Fruit fly (Drosophila melanogaster) whole organism, embryonic: ENCODE data around the gene Erk7.

Experiments
- Aef1 ChIP-seq: fragments of 200-800 bp; sonication (Bioruptor generic); IDR thresholded peaks from 3 replicates; pipeline ENCODE4 v1.3.6; 2022; ENCODE audit warnings: missing biosample characterization, missing genetic modification characterization
- CG10267 ChIP-seq: fragments of 200-800 bp; sonication (Bioruptor generic); optimal IDR thresholded peaks from 2 replicates; lab custom pipeline; 2018; ENCODE audit warnings: missing biosample characterization, mild to moderate bottlenecking, missing genetic modification characterization, moderate library complexity
- CG10274 ChIP-seq: fragments of 200-800 bp; sonication (Bioruptor generic); optimal IDR thresholded peaks from 3 replicates; lab custom pipeline; 2017; ENCODE audit warnings: missing biosample characterization, mild to moderate bottlenecking, missing genetic modification characterization
- CG10565 ChIP-seq: fragments of 200-800 bp; sonication (Bioruptor generic); optimal IDR thresholded peaks from 3 replicates; lab custom pipeline; 2016; ENCODE audit warnings: missing biosample characterization, mild to moderate bottlenecking, missing genetic modification characterization
- CG10959 ChIP-seq: fragments of 200-800 bp; sonication (Bioruptor generic); IDR thresholded peaks from 2 replicates; pipeline ENCODE4 v1.3.6; 2022; ENCODE audit warnings: missing biosample characterization, missing genetic modification characterization
- CG14710 ChIP-seq: fragments of 200-800 bp; sonication (Bioruptor generic); optimal IDR thresholded peaks from 3 replicates; lab custom pipeline; 2019; ENCODE audit warnings: missing biosample characterization, mild to moderate bottlenecking, missing genetic modification characterization, moderate library complexity
- CG1529 ChIP-seq: fragments of 200-800 bp; sonication (Bioruptor generic); optimal IDR thresholded peaks from 3 replicates; lab custom pipeline; 2018; ENCODE audit warnings: missing biosample characterization, missing genetic modification characterization
- CG1603 ChIP-seq: fragments of 200-800 bp; sonication (Bioruptor generic); optimal IDR thresholded peaks from 2 replicates; lab custom pipeline; 2019; ENCODE audit warnings: missing biosample characterization, mild to moderate bottlenecking, missing genetic modification characterization, moderate library complexity
- CG16813 ChIP-seq: fragments of 200-800 bp; sonication (Bioruptor generic); IDR thresholded peaks from 3 replicates; pipeline ENCODE4 v1.3.6; 2022; ENCODE audit warnings: missing biosample characterization, missing genetic modification characterization; ENCODE audit not compliant: partially characterized antibody
- CG17186 ChIP-seq: fragments of 200-800 bp; sonication (Bioruptor generic); optimal IDR thresholded peaks from 3 replicates; lab custom pipeline; 2017; ENCODE audit warnings: missing biosample characterization, missing genetic modification reagents, missing genetic modification characterization
- CG17328 ChIP-seq: fragments of 200-800 bp; sonication (Bioruptor generic); IDR thresholded peaks from 2 replicates; pipeline ENCODE4 v1.3.6; 2022; ENCODE audit warnings: missing biosample characterization, missing genetic modification characterization
- CG17612 ChIP-seq: fragments of 200-800 bp; sonication (Bioruptor generic); IDR thresholded peaks from 2 replicates; pipeline ENCODE4 v1.3.6; 2022; ENCODE audit warnings: missing biosample characterization, missing genetic modification characterization
- CG17829 ChIP-seq: fragments of 200-800 bp; optimal IDR thresholded peaks from 2 replicates; lab custom pipeline; 2019; ENCODE audit warnings: missing biosample characterization, mild to moderate bottlenecking, missing genetic modification characterization, moderate library complexity
- CG18599 ChIP-seq: fragments of 200-800 bp; sonication (Bioruptor generic); optimal IDR thresholded peaks from 3 replicates; lab custom pipeline; 2017; ENCODE audit warnings: missing biosample characterization, missing genetic modification characterization, mild to moderate bottlenecking, moderate library complexity, missing genetic modification reagents
- CG2712 ChIP-seq: fragments of 200-800 bp; optimal IDR thresholded peaks from 3 replicates; lab custom pipeline; 2019; ENCODE audit warnings: missing biosample characterization, mild to moderate bottlenecking, missing genetic modification characterization, moderate library complexity
- CG3065 ChIP-seq: fragments of 200-800 bp; sonication (Bioruptor generic); optimal IDR thresholded peaks from 2 replicates; lab custom pipeline; 2016; ENCODE audit warnings: missing biosample characterization, missing genetic modification characterization
- CG33213 ChIP-seq: fragments of 200-800 bp; sonication (Bioruptor generic); optimal IDR thresholded peaks from 3 replicates; lab custom pipeline; 2016; ENCODE audit warnings: missing biosample characterization, missing genetic modification characterization
- CG5953 ChIP-seq: fragments of 200-800 bp; sonication (Bioruptor generic); IDR thresholded peaks from 2 replicates; pipeline ENCODE4 v1.3.6; 2022; ENCODE audit warnings: missing biosample characterization, missing genetic modification characterization
- CG6813 ChIP-seq: fragments of 200-800 bp; sonication (Bioruptor generic); optimal IDR thresholded peaks from 2 replicates; lab custom pipeline; 2017; ENCODE audit warnings: missing biosample characterization, missing genetic modification characterization, mild to moderate bottlenecking, moderate library complexity, missing genetic modification reagents
- CG7928 ChIP-seq: fragments of 200-800 bp; sonication (Bioruptor generic); optimal IDR thresholded peaks from 2 replicates; lab custom pipeline; 2017; ENCODE audit warnings: missing biosample characterization, mild to moderate bottlenecking, missing genetic modification characterization
- CG8290 ChIP-seq, 3 experiments: fragments of 200-800 bp; sonication (Bioruptor generic); optimal IDR thresholded peaks; 2 replicates each; lab custom pipeline; 2016 to 2019; ENCODE audit warnings: missing biosample characterization in 3 of 3, missing genetic modification characterization in 3 of 3, mild to moderate bottlenecking in 2 of 3, moderate library complexity in 1 of 3
- CG8388 ChIP-seq: fragments of 200-800 bp; sonication (Bioruptor generic); optimal IDR thresholded peaks from 2 replicates; lab custom pipeline; 2019; ENCODE audit warnings: missing biosample characterization, mild to moderate bottlenecking, missing genetic modification characterization, moderate library complexity
- Chrac-16 ChIP-seq: fragments of 200-800 bp; sonication (Bioruptor generic); optimal IDR thresholded peaks from 3 replicates; lab custom pipeline; 2016; ENCODE audit warnings: missing biosample characterization, missing genetic modification characterization
- Dp ChIP-seq: fragments of 200-800 bp; sonication (Bioruptor generic); optimal IDR thresholded peaks from 2 replicates; lab custom pipeline; 2018; ENCODE audit warnings: missing biosample characterization, mild to moderate bottlenecking, missing genetic modification characterization, moderate library complexity
- H2.0 ChIP-seq: fragments of 200-800 bp; sonication (Bioruptor generic); IDR thresholded peaks from 2 replicates; pipeline ENCODE4 v1.3.6; 2022; ENCODE audit warnings: missing biosample characterization, missing genetic modification characterization
- HLHmδ ChIP-seq: fragments of 200-800 bp; sonication (Bioruptor generic); optimal IDR thresholded peaks from 2 replicates; lab custom pipeline; 2018; ENCODE audit warnings: missing biosample characterization, mild to moderate bottlenecking, missing genetic modification characterization, moderate library complexity
- Hmr ChIP-seq: fragments of 200-800 bp; sonication (Bioruptor generic); optimal IDR thresholded peaks from 3 replicates; lab custom pipeline; 2017; ENCODE audit warnings: mild to moderate bottlenecking, missing biosample characterization, missing genetic modification reagents, missing genetic modification characterization
- Hsf ChIP-seq: fragments of 200-800 bp; sonication (Bioruptor generic); optimal IDR thresholded peaks from 3 replicates; lab custom pipeline; 2016; ENCODE audit warnings: missing biosample characterization, missing genetic modification characterization
- Lhr ChIP-seq: fragments of 200-800 bp; sonication (Bioruptor generic); optimal IDR thresholded peaks from 3 replicates; lab custom pipeline; 2017; ENCODE audit warnings: mild to moderate bottlenecking, missing biosample characterization, missing genetic modification reagents, missing genetic modification characterization
- Med ChIP-seq: fragments of 200-800 bp; sonication (Bioruptor generic); peaks from one replicate; lab custom pipeline; 2016; ENCODE audit warnings: missing biosample characterization, missing genetic modification characterization, mild to moderate bottlenecking, inconsistent platforms, moderate library complexity
- Sry-δ ChIP-seq: fragments of 200-800 bp; sonication (Bioruptor generic); optimal IDR thresholded peaks from 2 replicates; lab custom pipeline; 2016; ENCODE audit warnings: missing biosample characterization, missing genetic modification characterization
- Taf1 ChIP-seq: fragments of 200-800 bp; sonication (Bioruptor generic); IDR thresholded peaks from 2 replicates; pipeline ENCODE4 v1.3.6; 2022; ENCODE audit warnings: missing biosample characterization, missing genetic modification characterization
- amos ChIP-seq: fragments of 200-800 bp; sonication (Bioruptor generic); IDR thresholded peaks from 2 replicates; pipeline ENCODE4 v1.3.6; 2022; ENCODE audit warnings: missing biosample characterization, missing genetic modification characterization; ENCODE audit not compliant: partially characterized antibody
- ara ChIP-seq: fragments of 200-800 bp; sonication (Bioruptor generic); IDR thresholded peaks from 2 replicates; pipeline ENCODE4 v1.3.6; 2022; ENCODE audit warnings: missing biosample characterization, missing genetic modification characterization
- chif ChIP-seq, 2 experiments: fragments of 200-800 bp; sonication (Bioruptor generic); optimal IDR thresholded peaks; 3 replicates each; lab custom pipeline; 2016; ENCODE audit warnings: missing biosample characterization in 2 of 2, missing genetic modification characterization in 2 of 2
- gsb-n ChIP-seq: fragments of 200-800 bp; sonication (Bioruptor generic); optimal IDR thresholded peaks from 3 replicates; lab custom pipeline; 2018; ENCODE audit warnings: missing biosample characterization, mild to moderate bottlenecking, missing genetic modification characterization
- ken ChIP-seq: fragments of 200-800 bp; sonication (Bioruptor generic); IDR thresholded peaks from 3 replicates; pipeline ENCODE4 v1.3.6; 2022; ENCODE audit warnings: missing biosample characterization, missing genetic modification characterization
- pan ChIP-seq, 4 experiments: fragments of >200 bp in 3 of 4; fragments of 200-800 bp in 1 of 4; sonication (Bioruptor generic) in 1 of 4; optimal IDR thresholded peaks in 3 of 4; IDR thresholded peaks in 1 of 4; 2 replicates each; pipeline versions ENCODE4 v1.3.6 to Lab custom; 2017 to 2022; ENCODE audit warnings: missing biosample characterization in 2 of 4, missing genetic modification characterization in 2 of 4, mixed read lengths in 1 of 4
- pfk ChIP-seq: fragments of 200-800 bp; sonication (Bioruptor generic); optimal IDR thresholded peaks from 2 replicates; lab custom pipeline; 2018; ENCODE audit warnings: missing biosample characterization, mild to moderate bottlenecking, missing genetic modification characterization, moderate library complexity
- prd ChIP-seq, 3 experiments: fragments of >200 bp in 2 of 3; fragments of 200-800 bp in 1 of 3; sonication (Bioruptor generic) in 1 of 3; optimal IDR thresholded peaks in 2 of 3; IDR thresholded peaks in 1 of 3; 2 replicates in 2 of 3; 3 replicates in 1 of 3; pipeline versions ENCODE4 v1.3.6 to Lab custom; 2017 to 2022; ENCODE audit warnings: missing biosample characterization in 1 of 3, missing genetic modification characterization in 1 of 3
- ranshi ChIP-seq: fragments of 200-800 bp; sonication (Bioruptor generic); IDR thresholded peaks from 2 replicates; pipeline ENCODE4 v1.3.6; 2022; ENCODE audit warnings: missing biosample characterization, missing genetic modification characterization
- row ChIP-seq: fragments of 200-800 bp; sonication (Bioruptor generic); IDR thresholded peaks from 3 replicates; pipeline ENCODE4 v1.3.6; 2022; ENCODE audit warnings: missing biosample characterization, missing genetic modification characterization
- schlank ChIP-seq: fragments of 200-800 bp; sonication (Bioruptor generic); optimal IDR thresholded peaks from 2 replicates; lab custom pipeline; 2018; ENCODE audit warnings: missing biosample characterization, mild to moderate bottlenecking, missing genetic modification characterization
- sisA ChIP-seq: fragments of 200-800 bp; sonication (Bioruptor generic); IDR thresholded peaks from 2 replicates; pipeline ENCODE4 v1.3.6; 2022; ENCODE audit warnings: missing biosample characterization, missing genetic modification characterization
- slou ChIP-seq: fragments of 200-800 bp; sonication (Bioruptor generic); optimal IDR thresholded peaks from 3 replicates; lab custom pipeline; 2016; ENCODE audit warnings: missing biosample characterization, missing genetic modification characterization
- sqz ChIP-seq: fragments of 200-800 bp; sonication (Bioruptor generic); optimal IDR thresholded peaks from 3 replicates; lab custom pipeline; 2018; ENCODE audit warnings: missing biosample characterization, mild to moderate bottlenecking, missing genetic modification characterization
- ssp ChIP-seq: fragments of 200-800 bp; sonication (Bioruptor generic); IDR thresholded peaks from 2 replicates; pipeline ENCODE4 v1.3.6; 2022; ENCODE audit warnings: missing biosample characterization, missing genetic modification characterization
- vvl ChIP-seq: fragments of 200-800 bp; sonication (Bioruptor generic); IDR thresholded peaks from 2 replicates; pipeline ENCODE4 v1.3.6; 2022; ENCODE audit warnings: missing biosample characterization, missing genetic modification characterization

Gene Erk7

DNA sequence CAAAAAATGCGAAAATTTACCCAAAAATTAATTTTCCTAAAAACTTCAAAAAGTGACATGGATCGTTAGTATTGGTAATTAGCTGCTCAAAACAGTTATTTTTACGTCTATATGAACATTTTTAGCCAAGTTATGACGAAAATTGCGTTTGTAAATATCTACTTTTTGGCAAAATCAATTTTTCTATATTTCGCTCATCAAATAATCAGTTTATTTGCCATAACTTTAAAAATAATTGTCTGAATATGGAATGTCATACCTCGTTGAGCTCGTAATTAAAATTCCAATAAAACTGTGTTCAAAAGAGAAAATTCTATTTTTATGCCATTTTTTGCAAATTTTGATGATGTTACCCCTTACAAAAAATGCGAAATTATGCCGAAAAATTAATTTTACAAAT is 29.0 kb upstream of the Erk7 start:
- TF ChIP-seq ranshi (GFP tag; lab: Robert Waterston, UW) (no peak), sqz (GFP tag; lab: Kevin White, UChicago) (no peak), Lhr (GFP tag; lab: Kevin White, UChicago) (no peak), CG8290 (GFP tag; optimal IDR thresholded peaks at IDR 0.05; lab: Kevin White, UChicago) (no peak), CG8290 (tag; optimal IDR thresholded peaks at IDR 0.05; lab: Kevin White, UChicago) (no peak), Aef1 (GFP tag; lab: Robert Waterston, UW) (no peak), Hmr (GFP tag; lab: Kevin White, UChicago) (no peak), CG7928 (GFP tag; lab: Kevin White, UChicago) (no peak), HLHmδ (no peak), gsb-n (no peak), CG10565 (no peak), CG10274 (GFP tag; lab: Kevin White, UChicago) (no peak), Sry-δ (GFP tag; lab: Kevin White, UChicago) (no peak)

DNA sequence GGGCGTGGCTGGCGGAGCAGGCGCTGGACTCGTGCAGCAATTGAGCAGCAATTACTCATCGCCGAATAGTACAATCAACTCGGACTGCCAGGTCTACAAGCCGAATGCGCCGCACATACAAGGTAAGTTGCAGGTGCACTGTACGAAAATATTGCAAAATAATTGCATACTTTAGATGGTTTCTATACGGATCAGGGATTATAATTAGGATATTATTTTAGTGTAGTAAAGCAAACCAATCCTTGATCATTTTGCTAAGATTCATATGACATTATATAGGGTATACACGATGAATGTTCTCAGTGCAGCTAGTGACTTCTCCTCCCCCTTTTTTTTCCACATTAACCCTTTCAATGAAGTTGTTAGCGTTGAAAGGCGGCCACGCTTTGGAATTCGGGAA is 28.0 kb upstream of the Erk7 start:
- TF ChIP-seq pfk (GFP tag; lab: Kevin White, UChicago) (no peak), CG8388 (GFP tag; lab: Kevin White, UChicago) (peak; percentile 34), prd (optimal IDR thresholded peaks at IDR 0.05; lab: Kevin White, UChicago) (no peak), prd (GFP tag; IDR thresholded peaks at IDR 0.05; lab: Robert Waterston, UW) (peak; percentile 59; the same call in 2 of the 3 replicates), ken (GFP tag; lab: Robert Waterston, UW) (peak; percentile 37; the same call in 1 of the 3 replicates), ara (GFP tag; lab: Robert Waterston, UW) (peak; percentile 57; the same call in 1 of the 2 replicates), CG1529 (GFP tag; lab: Kevin White, UChicago) (peak; percentile 13), CG2712 (tag; lab: Kevin White, UChicago) (peak; percentile 57), CG10959 (GFP tag; lab: Robert Waterston, UW) (peak; percentile 42; the same call in 1 of the 2 replicates), CG17829 (tag; lab: Kevin White, UChicago) (peak; percentile 15), sisA (GFP tag; lab: Robert Waterston, UW) (peak; percentile 26; the same call in 1 of the 2 replicates), ssp (0 out of 2 replicates have a peak, but pooled peaks have one; percentile 23), Chrac-16 (peak; percentile 6), CG17612 (GFP tag; lab: Robert Waterston, UW) (no peak), amos (GFP tag; lab: Robert Waterston, UW) (no peak), CG18599 (GFP tag; lab: Kevin White, UChicago) (no peak), chif (GFP tag; optimal IDR thresholded peaks at IDR 0.05; lab: Kevin White, UChicago) (peak in 1 of 2 experiments; percentile 29), CG6813 (GFP tag; lab: Kevin White, UChicago) (no peak), CG17186 (GFP tag; lab: Kevin White, UChicago) (no peak), Hsf (peak; percentile 4), pan (optimal IDR thresholded peaks at IDR 0.05; lab: Kevin White, UChicago) (no peak), pan (GFP tag; optimal IDR thresholded peaks at IDR 0.05 in 1 of 2, IDR thresholded peaks at IDR 0.05 in 1 of 2) (peak in 1 of 2 experiments; percentile 37), schlank (tag; lab: Kevin White, UChicago) (no peak), CG3065 (GFP tag; lab: Kevin White, UChicago) (no peak), Med (GFP tag; lab: Kevin White, UChicago) (peak; percentile 61), CG10267 (peak; percentile 16), row (GFP tag; lab: Robert Waterston, UW) (peak; percentile 52), CG5953 (GFP tag; lab: Robert Waterston, UW) (no peak), CG33213 (GFP tag; lab: Kevin White, UChicago) (no peak), Taf1 (GFP tag; lab: Robert Waterston, UW) (no peak), CG16813 (GFP tag; lab: Robert Waterston, UW) (no peak), CG1603 (tag; lab: Kevin White, UChicago) (peak; percentile 71), H2.0 (GFP tag; lab: Robert Waterston, UW) (peak; percentile 10; the same call in 1 of the 2 replicates), Dp (no peak), slou (no peak), vvl (peak; percentile 72), CG14710 (peak; percentile 35), CG17328 (peak; percentile 56; the same call in 1 of the 2 replicates)
